Worm (Caenorhabditis elegans): ENCODE data around the gene C23F12.3.

C23F12.3 gene

ce11 chrX:9373729-9374128, 17.7 kb upstream of the C23F12.3 start:
- TF ChIP-seq nhr-129 (tag; optimal IDR thresholded peaks at IDR 0.05) (no peak), sma-9 (GFP tag; optimal IDR thresholded peaks at IDR 0.05) (no peak), sma-9 (tag; optimal IDR thresholded peaks at IDR 0.05) (no peak), sma-3 (GFP tag; optimal IDR thresholded peaks at IDR 0.05) (no peak), C34F6.9 (tag; optimal IDR thresholded peaks at IDR 0.05) (no peak), lin-13 (GFP tag; optimal IDR thresholded peaks at IDR 0.05) (no peak), zag-1 (tag; optimal IDR thresholded peaks at IDR 0.05) (no peak), fos-1 (tag; optimal IDR thresholded peaks at IDR 0.05) (no peak), F13H6.1 (tag; optimal IDR thresholded peaks at IDR 0.05) (no peak), peb-1 (tag; optimal IDR thresholded peaks at IDR 0.05) (no peak), lin-11 (tag; optimal IDR thresholded peaks at IDR 0.05) (no peak), nhr-237 (tag; optimal IDR thresholded peaks at IDR 0.05) (no peak), dmd-4 (tag; optimal IDR thresholded peaks at IDR 0.05) (no peak), lin-39 (tag; optimal IDR thresholded peaks at IDR 0.05) (no peak), elt-1 (tag; optimal IDR thresholded peaks at IDR 0.05) (no peak), nhr-11 (tag; optimal IDR thresholded peaks at IDR 0.05) (no peak), aly-2 (tag; optimal IDR thresholded peaks at IDR 0.05) (no peak), mab-5 (tag; optimal IDR thresholded peaks at IDR 0.05) (no peak), sem-4 (tag; optimal IDR thresholded peaks at IDR 0.05) (no peak), R02D3.7 (tag; optimal IDR thresholded peaks at IDR 0.05) (no peak)

ce11 chrX:9387041-9387440, 4.4 kb upstream of the C23F12.3 start, which contains the start of gene C23F12.4:
Gene C23F12.4 (plus strand): TSS chrX:9387341.
- TF ChIP-seq snpc-4 (tag; optimal IDR thresholded peaks at IDR 0.05), result no peak
- no peak for TF ChIP-seq unc-39 (tag; optimal IDR thresholded peaks at IDR 0.05)
- no peak for TF ChIP-seq fos-1 (tag; optimal IDR thresholded peaks at IDR 0.05)
- TF ChIP-seq crh-2 (tag; optimal IDR thresholded peaks at IDR 0.05), result no peak
- TF ChIP-seq lsy-2 (tag; optimal IDR thresholded peaks at IDR 0.05), result no peak
- TF ChIP-seq Y55F3AM.14 (GFP tag; optimal IDR thresholded peaks at IDR 0.05), result no peak
- TF ChIP-seq mab-5 (tag; optimal IDR thresholded peaks at IDR 0.05), result no peak
- TF ChIP-seq nhr-77 (tag; optimal IDR thresholded peaks at IDR 0.05), result no peak
- TF ChIP-seq lin-39 (tag; optimal IDR thresholded peaks at IDR 0.05), result no peak
- no peak for TF ChIP-seq ceh-16 (tag; optimal IDR thresholded peaks at IDR 0.05)
- TF ChIP-seq egl-27 (tag; optimal IDR thresholded peaks at IDR 0.05), result no peak
- no peak for TF ChIP-seq nhr-237 (tag; optimal IDR thresholded peaks at IDR 0.05)
- TF ChIP-seq unc-62 (GFP tag; optimal IDR thresholded peaks at IDR 0.05), result no peak

ce11 chrX:9388686-9389085, 2.8 kb upstream of the C23F12.3 start:
- no peak for TF ChIP-seq sma-3 (GFP tag; optimal IDR thresholded peaks at IDR 0.05)
- no peak for TF ChIP-seq mbf-1 (tag; optimal IDR thresholded peaks at IDR 0.05)
- TF ChIP-seq peb-1 (tag; optimal IDR thresholded peaks at IDR 0.05), result no peak

DNA sequence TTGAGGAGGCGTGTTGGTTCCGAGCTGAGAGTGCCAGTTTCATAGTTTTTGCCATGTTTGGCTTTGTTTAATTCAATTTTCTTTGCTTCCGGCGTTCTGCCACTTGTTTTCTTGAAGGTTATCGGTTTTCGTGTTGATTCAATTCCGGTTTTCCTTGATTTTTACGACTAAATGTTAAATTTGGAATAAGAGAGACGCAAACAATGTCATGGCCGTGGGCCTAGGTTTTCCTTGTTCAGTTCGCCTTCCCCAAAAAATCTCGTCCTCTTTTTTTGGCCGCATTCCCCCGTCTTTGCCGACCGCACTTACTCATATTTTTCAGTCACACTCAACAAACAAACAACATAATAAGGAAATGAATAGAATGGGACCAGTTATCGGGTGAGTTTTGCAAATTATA, 2.3 kb downstream of the C23F12.3 start, which contains the start of gene C23F12.9:
Gene C23F12.9 (plus strand): TSS at position 301 of the 400 bp plus-strand sequence.
- TF ChIP-seq mbf-1 (tag; optimal IDR thresholded peaks at IDR 0.05) (no peak), nhr-10 (tag; optimal IDR thresholded peaks at IDR 0.05) (no peak), peb-1 (tag; optimal IDR thresholded peaks at IDR 0.05) (no peak), aly-2 (tag; optimal IDR thresholded peaks at IDR 0.05) (no peak), mdl-1 (tag; optimal IDR thresholded peaks at IDR 0.05) (no peak), nhr-237 (tag; optimal IDR thresholded peaks at IDR 0.05) (no peak)

- TF ChIP-seq snpc-4 (tag; optimal IDR thresholded peaks at IDR 0.05), result no peak
- no peak for TF ChIP-seq nhr-77 (tag; optimal IDR thresholded peaks at IDR 0.05)
- TF ChIP-seq nhr-11 (tag; optimal IDR thresholded peaks at IDR 0.05), result no peak
- no peak for TF ChIP-seq ztf-4 (tag; optimal IDR thresholded peaks at IDR 0.05)
- no peak for TF ChIP-seq nhr-129 (tag; optimal IDR thresholded peaks at IDR 0.05)
- no peak for TF ChIP-seq sma-9 (GFP tag; optimal IDR thresholded peaks at IDR 0.05)
- no peak for TF ChIP-seq sma-9 (tag; optimal IDR thresholded peaks at IDR 0.05)
- no peak for TF ChIP-seq ztf-1 (GFP tag; conservative IDR thresholded peaks at IDR 0.05)
- TF ChIP-seq ZK546.5 (tag; optimal IDR thresholded peaks at IDR 0.05), result no peak
- TF ChIP-seq unc-62 (GFP tag; optimal IDR thresholded peaks at IDR 0.05), result no peak
- TF ChIP-seq zag-1 (tag; optimal IDR thresholded peaks at IDR 0.05), result no peak
- no peak for TF ChIP-seq mbf-1 (tag; optimal IDR thresholded peaks at IDR 0.05)
- TF ChIP-seq peb-1 (tag; optimal IDR thresholded peaks at IDR 0.05), result no peak
- no peak for TF ChIP-seq C34F6.9 (tag; optimal IDR thresholded peaks at IDR 0.05)
Observed at ce11 chrX:9397401-9397800, 6.0 kb downstream of the C23F12.3 start, which contains the start of gene fln-2. Gene fln-2 (plus strand): TSS chrX:9397701.

All from whole organism, L2 larva.